Fruit fly (Drosophila melanogaster) whole organism, embryonic: Measurements from ENCODE around the gene CG9044.
A peak's percentile ranks its signal among the peaks of the same experiment; 100 is the strongest.

Experiments
- CG10462 ChIP-seq: fragments of 200-800 bp; sonication (Bioruptor generic); optimal IDR thresholded peaks from 2 replicates; lab custom pipeline; 2016; ENCODE audit warnings: missing biosample characterization, missing genetic modification characterization
- CG13296 ChIP-seq: fragments of 200-800 bp; sonication (Bioruptor generic); optimal IDR thresholded peaks from 3 replicates; lab custom pipeline; 2018; ENCODE audit warnings: missing biosample characterization, mild to moderate bottlenecking, missing genetic modification characterization
- CG15479 ChIP-seq: fragments of 200-800 bp; sonication (Bioruptor generic); optimal IDR thresholded peaks from 3 replicates; lab custom pipeline; 2019; ENCODE audit warnings: missing biosample characterization, mild to moderate bottlenecking, missing genetic modification characterization, moderate library complexity
- CG15514 ChIP-seq: fragments of 200-800 bp; sonication (Bioruptor generic); optimal IDR thresholded peaks from 3 replicates; lab custom pipeline; 2017; ENCODE audit warnings: missing biosample characterization, missing genetic modification characterization, mild to moderate bottlenecking, moderate library complexity, missing genetic modification reagents
- CG17612 ChIP-seq: fragments of 200-800 bp; sonication (Bioruptor generic); IDR thresholded peaks from 2 replicates; pipeline ENCODE4 v1.3.6; 2022; ENCODE audit warnings: missing biosample characterization, missing genetic modification characterization
- CG2875 ChIP-seq: fragments of 200-800 bp; sonication (Bioruptor generic); optimal IDR thresholded peaks from 2 replicates; lab custom pipeline; 2017; ENCODE audit warnings: missing biosample characterization, mild to moderate bottlenecking, missing genetic modification characterization, missing genetic modification reagents
- CG33213 ChIP-seq: fragments of 200-800 bp; sonication (Bioruptor generic); optimal IDR thresholded peaks from 3 replicates; lab custom pipeline; 2016; ENCODE audit warnings: missing biosample characterization, missing genetic modification characterization
- CG4424 ChIP-seq: fragments of 200-800 bp; sonication (Bioruptor generic); optimal IDR thresholded peaks from 3 replicates; lab custom pipeline; 2016; ENCODE audit warnings: missing biosample characterization, missing genetic modification characterization
- CG4707 ChIP-seq: fragments of 200-800 bp; sonication (Bioruptor generic); optimal IDR thresholded peaks from 2 replicates; lab custom pipeline; 2018; ENCODE audit warnings: missing biosample characterization, mild to moderate bottlenecking, missing genetic modification characterization, moderate library complexity
- CG6854 ChIP-seq: fragments of 200-800 bp; sonication (Bioruptor generic); optimal IDR thresholded peaks from 3 replicates; lab custom pipeline; 2017; ENCODE audit warnings: missing biosample characterization, mild to moderate bottlenecking, missing genetic modification characterization
- CG7556 ChIP-seq: fragments of 200-800 bp; sonication (Bioruptor generic); optimal IDR thresholded peaks from 2 replicates; lab custom pipeline; 2017; ENCODE audit warnings: missing biosample characterization, mild to moderate bottlenecking, missing genetic modification characterization
- CG7786 ChIP-seq: fragments of 200-800 bp; sonication (Bioruptor generic); optimal IDR thresholded peaks from 2 replicates; lab custom pipeline; 2016; ENCODE audit warnings: missing biosample characterization, missing genetic modification characterization
- CG9437 ChIP-seq: fragments of 200-800 bp; sonication (Bioruptor generic); optimal IDR thresholded peaks from 2 replicates; lab custom pipeline; 2018; ENCODE audit warnings: missing biosample characterization, mild to moderate bottlenecking, missing genetic modification characterization
- CG9797 ChIP-seq: fragments of 200-800 bp; sonication (Bioruptor generic); optimal IDR thresholded peaks from 3 replicates; lab custom pipeline; 2018; ENCODE audit warnings: missing biosample characterization, mild to moderate bottlenecking, missing genetic modification characterization
- Dip3 ChIP-seq: fragments of 200-800 bp; sonication (Bioruptor generic); optimal IDR thresholded peaks from 3 replicates; lab custom pipeline; 2016; ENCODE audit warnings: missing biosample characterization, missing genetic modification characterization
- Ets65A ChIP-seq: fragments of 200-800 bp; sonication (Bioruptor generic); peaks from one replicate; lab custom pipeline; 2016; ENCODE audit warnings: missing biosample characterization, missing genetic modification characterization
- HHEX ChIP-seq: fragments of 200-800 bp; sonication (Bioruptor generic); optimal IDR thresholded peaks from 3 replicates; lab custom pipeline; 2017; ENCODE audit warnings: missing biosample characterization, mild to moderate bottlenecking, missing genetic modification characterization, missing genetic modification reagents
- HmgZ ChIP-seq: fragments of 200-800 bp; sonication (Bioruptor generic); optimal IDR thresholded peaks from 2 replicates; lab custom pipeline; 2018; ENCODE audit warnings: missing biosample characterization, mild to moderate bottlenecking, missing genetic modification characterization
- Hr78 ChIP-seq, 2 experiments: fragments of 200-800 bp in 1 of 2; fragments of >200 bp in 1 of 2; sonication (Bioruptor generic) in 1 of 2; optimal IDR thresholded peaks; 2 replicates each; lab custom pipeline; 2017 to 2019; ENCODE audit warnings: missing biosample characterization in 2 of 2, missing genetic modification characterization in 2 of 2, mild to moderate bottlenecking in 1 of 2, moderate library complexity in 1 of 2
- MTF-1 ChIP-seq: fragments of 200-800 bp; sonication (Bioruptor generic); optimal IDR thresholded peaks from 2 replicates; lab custom pipeline; 2018; ENCODE audit warnings: missing biosample characterization, mild to moderate bottlenecking, missing genetic modification characterization, borderline replicate concordance
- Med ChIP-seq: fragments of 200-800 bp; sonication (Bioruptor generic); peaks from one replicate; lab custom pipeline; 2016; ENCODE audit warnings: missing biosample characterization, missing genetic modification characterization, mild to moderate bottlenecking, inconsistent platforms, moderate library complexity
- Mrtf ChIP-seq: fragments of 200-800 bp; sonication (Bioruptor generic); IDR thresholded peaks from 3 replicates; pipeline ENCODE4 v1.3.6; 2022; ENCODE audit warnings: missing biosample characterization, missing genetic modification characterization
- Myb ChIP-seq: fragments of 200-800 bp; sonication (Bioruptor generic); optimal IDR thresholded peaks from 2 replicates; lab custom pipeline; 2016; ENCODE audit warnings: missing biosample characterization, missing genetic modification characterization
- Nf-YA ChIP-seq: fragments of 200-800 bp; sonication (Bioruptor generic); IDR thresholded peaks from 2 replicates; pipeline ENCODE4 v1.3.6; 2022; ENCODE audit warnings: missing biosample characterization, missing genetic modification characterization
- Nf-YC ChIP-seq: fragments of 200-800 bp; optimal IDR thresholded peaks from 3 replicates; lab custom pipeline; 2019; ENCODE audit warnings: missing biosample characterization, mild to moderate bottlenecking, missing genetic modification characterization, moderate library complexity
- Oaz ChIP-seq: fragments of 200-800 bp; sonication (Bioruptor generic); IDR thresholded peaks from 2 replicates; pipeline ENCODE4 v1.3.6; 2022; ENCODE audit warnings: missing biosample characterization, missing genetic modification characterization
- Ptx1 ChIP-seq: fragments of 200-800 bp; sonication (Bioruptor generic); IDR thresholded peaks from 2 replicates; pipeline ENCODE4 v1.3.6; 2022; ENCODE audit warnings: missing biosample characterization, missing genetic modification characterization
- Side ChIP-seq: fragments of 200-800 bp; sonication (Bioruptor generic); optimal IDR thresholded peaks from 2 replicates; lab custom pipeline; 2016; ENCODE audit warnings: missing biosample characterization, missing genetic modification characterization
- Tbp ChIP-seq: fragments of >200 bp; optimal IDR thresholded peaks from 2 replicates; lab custom pipeline; 2018; ENCODE audit warnings: missing biosample characterization, missing genetic modification characterization
- Xrp1 ChIP-seq: fragments of 200-800 bp; sonication (Bioruptor generic); IDR thresholded peaks from 2 replicates; pipeline ENCODE4 v1.3.6; 2022; ENCODE audit warnings: missing biosample characterization, missing genetic modification characterization
- YL-1 ChIP-seq: fragments of 200-800 bp; sonication (Bioruptor generic); optimal IDR thresholded peaks from 3 replicates; lab custom pipeline; 2017; ENCODE audit warnings: missing biosample characterization, mild to moderate bottlenecking, missing genetic modification characterization
- ash1 ChIP-seq: fragments of 200-800 bp; sonication (Bioruptor generic); optimal IDR thresholded peaks from 2 replicates; lab custom pipeline; 2018; ENCODE audit warnings: missing biosample characterization, mild to moderate bottlenecking, missing genetic modification characterization
- br ChIP-seq: fragments of >200 bp; optimal IDR thresholded peaks from 2 replicates; lab custom pipeline; 2017
- bsh ChIP-seq, 2 experiments: fragments of 200-800 bp; sonication (Bioruptor generic); optimal IDR thresholded peaks; 2 replicates each; lab custom pipeline; 2017 to 2018; ENCODE audit warnings: mild to moderate bottlenecking in 2 of 2, missing biosample characterization in 2 of 2, missing genetic modification characterization in 2 of 2, moderate library complexity in 1 of 2
- emc ChIP-seq: fragments of 200-800 bp; sonication (Bioruptor generic); optimal IDR thresholded peaks from 2 replicates; lab custom pipeline; 2016; ENCODE audit warnings: missing biosample characterization, missing genetic modification characterization
- eve ChIP-seq, 2 experiments: fragments of >200 bp; optimal IDR thresholded peaks; 2 replicates each; lab custom pipeline; 2017; ENCODE audit warnings: missing biosample characterization in 2 of 2, missing genetic modification characterization in 2 of 2
- grn ChIP-seq: fragments of 200-800 bp; sonication (Bioruptor generic); optimal IDR thresholded peaks from 3 replicates; lab custom pipeline; 2017; ENCODE audit warnings: missing biosample characterization, missing genetic modification characterization
- gsb-n ChIP-seq: fragments of 200-800 bp; sonication (Bioruptor generic); optimal IDR thresholded peaks from 3 replicates; lab custom pipeline; 2018; ENCODE audit warnings: missing biosample characterization, mild to moderate bottlenecking, missing genetic modification characterization
- gt ChIP-seq: fragments of 200-800 bp; sonication (Bioruptor generic); IDR thresholded peaks from 2 replicates; pipeline ENCODE4 v1.3.6; 2022; ENCODE audit warnings: missing biosample characterization, missing genetic modification characterization
- jing ChIP-seq: fragments of 200-800 bp; sonication (Bioruptor generic); optimal IDR thresholded peaks from 2 replicates; lab custom pipeline; 2018; ENCODE audit warnings: missing biosample characterization, mild to moderate bottlenecking, missing genetic modification characterization
- ken ChIP-seq: fragments of 200-800 bp; sonication (Bioruptor generic); IDR thresholded peaks from 3 replicates; pipeline ENCODE4 v1.3.6; 2022; ENCODE audit warnings: missing biosample characterization, missing genetic modification characterization
- knrl ChIP-seq: fragments of 200-800 bp; sonication (Bioruptor generic); IDR thresholded peaks from 3 replicates; pipeline ENCODE4 v1.3.6; 2022; ENCODE audit warnings: missing biosample characterization, missing genetic modification characterization; ENCODE audit not compliant: partially characterized antibody
- maf-S ChIP-seq: fragments of 200-800 bp; sonication (Bioruptor generic); optimal IDR thresholded peaks from 2 replicates; lab custom pipeline; 2016; ENCODE audit warnings: missing biosample characterization, missing genetic modification characterization
- mirr ChIP-seq: fragments of 200-800 bp; sonication (Bioruptor generic); optimal IDR thresholded peaks from 3 replicates; lab custom pipeline; 2018; ENCODE audit warnings: missing biosample characterization, mild to moderate bottlenecking, missing genetic modification characterization
- odd ChIP-seq: fragments of 200-800 bp; sonication (Bioruptor generic); optimal IDR thresholded peaks from 2 replicates; lab custom pipeline; 2017; ENCODE audit warnings: missing biosample characterization, mild to moderate bottlenecking, missing genetic modification characterization
- phol ChIP-seq: fragments of 200-800 bp; sonication (Bioruptor generic); optimal IDR thresholded peaks from 3 replicates; lab custom pipeline; 2018; ENCODE audit warnings: missing biosample characterization, mild to moderate bottlenecking, missing genetic modification characterization, moderate library complexity
- pum ChIP-seq: fragments of 200-800 bp; sonication (Bioruptor generic); optimal IDR thresholded peaks from 2 replicates; lab custom pipeline; 2016; ENCODE audit warnings: missing biosample characterization, missing genetic modification characterization
- ro ChIP-seq: fragments of 200-800 bp; sonication (Bioruptor generic); IDR thresholded peaks from 2 replicates; pipeline ENCODE4 v1.3.6; 2022; ENCODE audit warnings: missing biosample characterization, missing genetic modification characterization
- salm ChIP-seq: fragments of 200-800 bp; sonication (Bioruptor generic); optimal IDR thresholded peaks from 2 replicates; lab custom pipeline; 2018; ENCODE audit warnings: missing biosample characterization, mild to moderate bottlenecking, missing genetic modification characterization
- slp2 ChIP-seq: fragments of 200-800 bp; sonication (Bioruptor generic); optimal IDR thresholded peaks from 2 replicates; lab custom pipeline; 2016; ENCODE audit warnings: missing biosample characterization, missing genetic modification characterization
- sug ChIP-seq: fragments of 200-800 bp; optimal IDR thresholded peaks from 2 replicates; lab custom pipeline; 2019; ENCODE audit warnings: missing biosample characterization, mild to moderate bottlenecking, missing genetic modification characterization, moderate library complexity
- trem ChIP-seq: fragments of 200-800 bp; optimal IDR thresholded peaks from 3 replicates; lab custom pipeline; 2019; ENCODE audit warnings: missing biosample characterization, mild to moderate bottlenecking, missing genetic modification characterization, moderate library complexity
- usp ChIP-seq: fragments of >200 bp; optimal IDR thresholded peaks from 2 replicates; lab custom pipeline; 2017; ENCODE audit warnings: missing biosample characterization, missing genetic modification characterization

The CG9044 gene

dm6 chr2L:5979055-5979399 lies 29.8 kb downstream of the CG9044 start (continued):
- TF ChIP-seq ash1 (GFP tag; lab: Kevin White, UChicago) (no peak), CG9797 (no peak), sug (peak; percentile 93), pum (GFP tag; lab: Kevin White, UChicago) (no peak), Oaz (GFP tag; lab: Robert Waterston, UW) (no peak), Dip3 (GFP tag; lab: Kevin White, UChicago) (no peak), Hr78 (GFP tag; optimal IDR thresholded peaks at IDR 0.05; lab: Kevin White, UChicago) (peak in 1 of 2 experiments; percentile 33), Med (GFP tag; lab: Kevin White, UChicago) (peak; percentile 38), Myb (GFP tag; lab: Kevin White, UChicago) (no peak), phol (tag; lab: Kevin White, UChicago) (peak; percentile 61), br (no peak), HHEX (no peak), gt (GFP tag; lab: Robert Waterston, UW) (no peak), Nf-YA (GFP tag; lab: Robert Waterston, UW) (no peak), ken (no peak), Ptx1 (no peak), gsb-n (tag; lab: Kevin White, UChicago) (no peak), CG9437 (GFP tag; lab: Kevin White, UChicago) (no peak), CG17612 (no peak), Side (no peak), Nf-YC (tag; lab: Kevin White, UChicago) (no peak), ro (GFP tag; lab: Robert Waterston, UW) (no peak), CG10462 (GFP tag; lab: Kevin White, UChicago) (no peak), Xrp1 (GFP tag; lab: Robert Waterston, UW) (no peak), mirr (no peak), usp (GFP tag; lab: Kevin White, UChicago) (no peak), HmgZ (tag; lab: Kevin White, UChicago) (no peak), eve (GFP tag; optimal IDR thresholded peaks at IDR 0.05; lab: Kevin White, UChicago) (no peak), CG6854 (GFP tag; lab: Kevin White, UChicago) (no peak), maf-S (GFP tag; lab: Kevin White, UChicago) (no peak), CG2875 (GFP tag; lab: Kevin White, UChicago) (no peak), CG33213 (GFP tag; lab: Kevin White, UChicago) (no peak), salm (tag; lab: Kevin White, UChicago) (no peak), bsh (GFP tag; optimal IDR thresholded peaks at IDR 0.05; lab: Kevin White, UChicago) (no peak), CG13296 (GFP tag; lab: Kevin White, UChicago) (no peak), CG15479 (GFP tag; lab: Kevin White, UChicago) (peak; percentile 79), CG15514 (no peak), emc (GFP tag; lab: Kevin White, UChicago) (no peak), CG7786 (no peak), YL-1 (GFP tag; lab: Kevin White, UChicago) (no peak), CG4424 (GFP tag; lab: Kevin White, UChicago) (no peak), Ets65A (GFP tag; lab: Kevin White, UChicago) (no peak), CG7556 (GFP tag; lab: Kevin White, UChicago) (no peak), grn (GFP tag; lab: Kevin White, UChicago) (peak; percentile 49), odd (GFP tag; lab: Kevin White, UChicago) (no peak), Tbp (GFP tag; lab: Kevin White, UChicago) (no peak), CG4707 (GFP tag; lab: Kevin White, UChicago) (no peak), knrl (GFP tag; lab: Robert Waterston, UW) (no peak), trem (tag; lab: Kevin White, UChicago) (no peak), Mrtf (GFP tag; lab: Robert Waterston, UW) (no peak), slp2 (GFP tag; lab: Kevin White, UChicago) (no peak), MTF-1 (GFP tag; lab: Kevin White, UChicago) (no peak), jing (GFP tag; lab: Kevin White, UChicago) (no peak)
